Worm (Caenorhabditis elegans) whole organism, young adult: Measurements from ENCODE around the gene Y27F2A.10.

Experiments used
- F57A8.1 ChIP-seq: fragments of 200-800 bp; sonication (Bioruptor generic); optimal IDR thresholded peaks from 2 replicates; lab custom pipeline; 2018; ENCODE audit warnings: mild to moderate bottlenecking, missing genetic modification characterization, moderate library complexity, missing compliant biosample characterization
- hsf-1 ChIP-seq: fragments of 200-800 bp; sonication (Bioruptor generic); IDR thresholded peaks from 2 replicates; pipeline ENCODE4 v1.3.6; 2022; ENCODE audit warnings: missing genetic modification reagents, missing genetic modification characterization, missing compliant biosample characterization
- rcor-1 ChIP-seq: fragments of 200-800 bp; sonication (Bioruptor generic); IDR thresholded peaks from 2 replicates; pipeline ENCODE4 v1.3.6; 2022; ENCODE audit warnings: missing genetic modification reagents, missing genetic modification characterization, missing compliant biosample characterization

DNA sequence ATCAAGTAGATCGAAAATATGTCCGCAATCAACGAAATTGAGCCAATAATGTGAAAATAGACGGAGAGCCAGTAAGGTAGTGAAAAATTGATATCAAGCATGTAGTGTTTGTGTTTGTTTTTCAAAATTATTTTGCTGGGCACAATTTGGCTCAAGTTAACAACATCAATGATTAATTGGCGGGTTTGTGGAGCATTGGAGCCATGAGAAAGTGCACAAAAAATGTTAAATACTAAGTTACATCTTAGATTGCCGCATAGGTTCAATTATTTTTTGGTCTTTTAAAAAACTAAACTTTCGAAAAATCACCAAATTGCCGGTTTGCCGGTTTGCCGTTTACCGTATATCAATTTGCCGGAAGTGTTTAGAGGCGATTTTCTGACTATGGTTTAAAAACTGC, 34.3 kb downstream of the Y27F2A.10 start, which contains the start of gene sri-54:
- TF ChIP-seq rcor-1 (no peak), hsf-1 (GFP tag; lab: Robert Waterston, UW) (no peak), F57A8.1 (GFP tag; lab: Kevin White, UChicago) (no peak)
